Worm (Caenorhabditis elegans): ENCODE measurements around the gene glr-6.
"Not testable (repeated sequence)": the region's sequence is repeated elsewhere in the genome, so short reads cannot be mapped to it uniquely, and the experiment has no call there.

The glr-6 gene

ce11 chrX:6875273-6875672 lies 34.8 kb upstream of the glr-6 start:
- TF ChIP-seq madf-6 (GFP tag; IDR thresholded peaks at IDR 0.05) (no peak), lsl-1 (GFP tag; optimal IDR thresholded peaks at IDR 0.05) (no peak), C06A6.2 (GFP tag; conservative IDR thresholded peaks at IDR 0.05) (no peak), dpff-1 (tag; optimal IDR thresholded peaks at IDR 0.05) (no peak), snpc-1.1 (tag; optimal IDR thresholded peaks at IDR 0.05; ENCODE audit: insufficient read depth) (no peak), F39B2.1 (GFP tag; IDR thresholded peaks at IDR 0.05) (no peak), nfyb-1 (GFP tag; IDR thresholded peaks at IDR 0.05) (0 out of 2 replicates have a peak, but pooled peaks have one; percentile 31), egrh-3 (GFP tag; IDR thresholded peaks at IDR 0.05) (peak; percentile 24; the same call in 1 of the 2 replicates), zfh-2 (GFP tag; conservative IDR thresholded peaks at IDR 0.05) (peak; percentile 63), attf-6 (GFP tag; IDR thresholded peaks at IDR 0.05) (no peak), F57C9.4 (tag; optimal IDR thresholded peaks at IDR 0.05) (no peak), pha-4 (tag; optimal IDR thresholded peaks at IDR 0.05) (no peak)

- TF ChIP-seq dpff-1 (tag; optimal IDR thresholded peaks at IDR 0.05), result no peak
- TF ChIP-seq xnd-1 (tag; optimal IDR thresholded peaks at IDR 0.05), result no peak
- no peak for TF ChIP-seq repo-1 (tag; optimal IDR thresholded peaks at IDR 0.05)
- no peak for TF ChIP-seq egl-18 (GFP tag; IDR thresholded peaks at IDR 0.05)
- TF ChIP-seq Y67H2A.10 (GFP tag; conservative IDR thresholded peaks at IDR 0.05), result no peak
- no peak for TF ChIP-seq mel-28 (tag; optimal IDR thresholded peaks at IDR 0.05; ENCODE audit: borderline replicate concordance)
- TF ChIP-seq F39B2.1 (GFP tag; IDR thresholded peaks at IDR 0.05), result no peak
- no peak for TF ChIP-seq rcor-1 (GFP tag; IDR thresholded peaks at IDR 0.05)
- no peak for TF ChIP-seq athp-1 (tag; optimal IDR thresholded peaks at IDR 0.05)
- no peak for TF ChIP-seq Y95B8A.8 (GFP tag; IDR thresholded peaks at IDR 0.05)
- no peak for TF ChIP-seq T26A5.8 (tag; optimal IDR thresholded peaks at IDR 0.05)
- no peak for TF ChIP-seq sea-2 (GFP tag; IDR thresholded peaks at IDR 0.05)
- TF ChIP-seq egl-44 (GFP tag; IDR thresholded peaks at IDR 0.05), result no peak
- no peak for TF ChIP-seq Y53F4B.3 (GFP tag; IDR thresholded peaks at IDR 0.05)
- no peak for TF ChIP-seq let-607 (tag; optimal IDR thresholded peaks at IDR 0.05)
These were observed 34.2 kb upstream of the glr-6 start, which contains the start of gene F41C6.4 for ce11 chrX:6874723-6875122. F41C6.4 (minus strand) TSS chrX:6874823.

DNA sequence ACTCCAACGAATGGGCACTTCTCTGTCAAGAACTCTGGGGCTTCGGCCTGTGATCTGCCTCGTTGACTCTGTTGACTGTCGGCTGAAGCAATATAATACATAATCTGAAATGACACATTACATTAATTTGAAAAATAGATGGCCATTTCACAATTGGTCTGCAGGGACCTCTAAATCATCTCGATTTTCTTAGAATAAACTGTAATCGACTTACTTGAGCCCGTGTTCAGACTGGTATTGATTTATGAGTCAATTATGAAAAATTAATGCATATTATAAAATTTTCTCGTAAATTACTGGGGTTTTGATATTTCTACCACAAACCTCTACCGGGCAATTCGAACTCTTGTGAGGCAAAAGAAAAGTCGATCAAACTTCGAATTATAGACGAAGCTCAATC lies 28.1 kb upstream of the glr-6 start, which contains the start of gene C53B7.6:
TSS of gene C53B7.6 (minus strand) at position 101 of the 400 bp plus-strand sequence.
- not testable (repeated sequence) for TF ChIP-seq lag-1 (GFP tag; IDR thresholded peaks at IDR 0.05); sdz-38 (tag; optimal IDR thresholded peaks at IDR 0.05); nfya-1 (tag; optimal IDR thresholded peaks at IDR 0.05; ENCODE audit: borderline replicate concordance, insufficient read depth)

DNA sequence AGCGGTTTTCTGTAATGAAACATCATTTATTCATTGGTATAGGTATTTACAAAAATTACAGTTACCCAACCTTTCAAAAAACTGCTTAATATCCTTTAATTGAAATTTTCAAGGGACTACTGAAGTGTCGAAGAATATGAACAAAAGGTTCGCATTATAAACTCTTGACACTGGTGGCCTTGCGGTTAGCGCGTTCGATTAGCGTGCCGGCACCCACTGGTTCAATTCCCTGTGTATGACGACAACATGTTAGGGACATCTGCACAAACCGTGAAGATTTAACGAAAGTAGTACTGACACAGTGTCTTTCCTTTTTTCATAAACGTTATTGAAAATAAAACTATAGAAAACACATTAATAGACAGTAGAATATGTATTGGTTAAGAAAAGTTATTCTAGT lies 27.2 kb upstream of the glr-6 start:
- no peak for TF ChIP-seq aptf-2 (GFP tag; conservative IDR thresholded peaks at IDR 0.05)
- peak; percentile 79 for TF ChIP-seq nhr-179 (tag; optimal IDR thresholded peaks at IDR 0.05)
- TF ChIP-seq ccch-3 (GFP tag; optimal IDR thresholded peaks at IDR 0.05), result no peak
- peak; percentile 77 for TF ChIP-seq ceh-27 (GFP tag; optimal IDR thresholded peaks at IDR 0.05)
- no peak for TF ChIP-seq ztf-6 (GFP tag; IDR thresholded peaks at IDR 0.05)
- TF ChIP-seq T26A5.8 (tag; optimal IDR thresholded peaks at IDR 0.05), result peak; percentile 86
- no peak for TF ChIP-seq lag-1 (GFP tag; IDR thresholded peaks at IDR 0.05)
- TF ChIP-seq F39B2.1 (GFP tag; IDR thresholded peaks at IDR 0.05), result 0 out of 2 replicates have a peak, but pooled peaks have one; percentile 31
- no peak for TF ChIP-seq madf-8 (GFP tag; conservative IDR thresholded peaks at IDR 0.05)
- TF ChIP-seq let-526 (GFP tag; IDR thresholded peaks at IDR 0.05), result 0 out of 2 replicates have a peak, but pooled peaks have one; percentile 31
- TF ChIP-seq B0035.1 (tag; optimal IDR thresholded peaks at IDR 0.05), result peak; percentile 85
- peak; percentile 84 for TF ChIP-seq Y53G8AR.9 (GFP tag; conservative IDR thresholded peaks at IDR 0.05)
- peak; percentile 65 for TF ChIP-seq ztf-26 (tag; optimal IDR thresholded peaks at IDR 0.05)
- peak; percentile 44 for TF ChIP-seq snpc-1.1 (tag; optimal IDR thresholded peaks at IDR 0.05; ENCODE audit: insufficient read depth)
- TF ChIP-seq zim-3 (tag; optimal IDR thresholded peaks at IDR 0.05), result peak; percentile 91
- TF ChIP-seq F57C9.4 (tag; optimal IDR thresholded peaks at IDR 0.05), result peak; percentile 33
- TF ChIP-seq ets-4 (GFP tag; optimal IDR thresholded peaks at IDR 0.05), result peak; percentile 61
- peak; percentile 89 for TF ChIP-seq B0261.1 (tag; optimal IDR thresholded peaks at IDR 0.05)
- peak; percentile 81 for TF ChIP-seq madf-10 (tag; optimal IDR thresholded peaks at IDR 0.05)
- TF ChIP-seq dox-1 (GFP tag; IDR thresholded peaks at IDR 0.05), result peak; percentile 90
- TF ChIP-seq sdz-38 (tag; optimal IDR thresholded peaks at IDR 0.05), result no peak
- TF ChIP-seq K12H6.12 (tag; optimal IDR thresholded peaks at IDR 0.05), result peak; percentile 15
